Worm (Caenorhabditis elegans) whole organism, L3 larva: Measurements from ENCODE around the gene F13A7.14.

Experiments
- ZK546.5 ChIP-seq: sonication (generic microtip); optimal IDR thresholded peaks from 2 replicates; lab custom pipeline; 2017; ENCODE audit warnings: missing biosample characterization, missing genetic modification characterization
- aly-2 ChIP-seq: fragments of 150-350 bp; optimal IDR thresholded peaks from 2 replicates; lab custom pipeline; 2014; ENCODE audit warnings: missing biosample characterization, missing genetic modification characterization
- ama-1 ChIP-seq: fragments of 150-350 bp; optimal IDR thresholded peaks from 2 replicates; lab custom pipeline; 2018
- ceh-16 ChIP-seq: sonication (generic microtip); optimal IDR thresholded peaks from 2 replicates; lab custom pipeline; 2017; ENCODE audit warnings: missing biosample characterization, missing genetic modification characterization
- ceh-28 ChIP-seq: fragments of 150-350 bp; optimal IDR thresholded peaks from 2 replicates; lab custom pipeline; 2014; ENCODE audit warnings: missing biosample characterization, missing genetic modification reagents, missing genetic modification characterization
- ceh-82 ChIP-seq: fragments of 150-350 bp; optimal IDR thresholded peaks from 2 replicates; lab custom pipeline; 2014; ENCODE audit warnings: missing biosample characterization, missing genetic modification characterization
- ceh-9 ChIP-seq: sonication (generic microtip); optimal IDR thresholded peaks from 2 replicates; lab custom pipeline; 2018; ENCODE audit warnings: missing biosample characterization, missing genetic modification characterization
- daf-12 ChIP-seq: fragments of 150-350 bp; optimal IDR thresholded peaks from 2 replicates; lab custom pipeline; 2014; ENCODE audit warnings: missing biosample characterization, missing genetic modification reagents, missing genetic modification characterization
- egl-27 ChIP-seq: sonication (generic microtip); optimal IDR thresholded peaks from 4 replicates; lab custom pipeline; 2017; ENCODE audit warnings: missing biosample characterization, missing genetic modification reagents, missing genetic modification characterization
- egl-5 ChIP-seq: fragments of 150-350 bp; optimal IDR thresholded peaks from 2 replicates; lab custom pipeline; 2017; ENCODE audit warnings: missing biosample characterization, missing genetic modification reagents, missing genetic modification characterization, inconsistent platforms
- elt-1 ChIP-seq: fragments of 150-350 bp; optimal IDR thresholded peaks from 2 replicates; lab custom pipeline; 2014; ENCODE audit warnings: missing biosample characterization, missing genetic modification characterization
- elt-2 ChIP-seq: sonication (generic microtip); optimal IDR thresholded peaks from 2 replicates; lab custom pipeline; 2016; ENCODE audit warnings: missing genetic modification reagents, mild to moderate bottlenecking, missing genetic modification characterization, missing compliant biosample characterization
- elt-3 ChIP-seq, 3 experiments: fragments of 150-350 bp in 1 of 3; sonication (generic microtip) in 2 of 3; optimal IDR thresholded peaks; 2 replicates in 2 of 3; 4 replicates in 1 of 3; lab custom pipeline; 2014 to 2017; ENCODE audit warnings: missing biosample characterization in 3 of 3, missing genetic modification characterization in 3 of 3
- fkh-10 ChIP-seq: sonication (generic microtip); optimal IDR thresholded peaks from 2 replicates; lab custom pipeline; 2017; ENCODE audit warnings: missing biosample characterization, missing genetic modification reagents, missing genetic modification characterization
- fkh-2 ChIP-seq: fragments of 150-350 bp; optimal IDR thresholded peaks from 2 replicates; lab custom pipeline; 2014; ENCODE audit warnings: missing biosample characterization, missing genetic modification reagents, missing genetic modification characterization
- hmg-11 ChIP-seq: sonication (generic microtip); optimal IDR thresholded peaks from 2 replicates; lab custom pipeline; 2016; ENCODE audit warnings: missing genetic modification characterization, missing compliant biosample characterization
- jun-1 ChIP-seq: fragments of 150-350 bp; optimal IDR thresholded peaks from 2 replicates; lab custom pipeline; 2014; ENCODE audit warnings: missing biosample characterization, missing genetic modification reagents, missing genetic modification characterization
- lin-15B ChIP-seq: fragments of 150-350 bp; optimal IDR thresholded peaks from 2 replicates; lab custom pipeline; 2014; ENCODE audit warnings: missing biosample characterization, missing genetic modification characterization
- lin-39 ChIP-seq: fragments of 150-350 bp; optimal IDR thresholded peaks from 2 replicates; lab custom pipeline; 2018; ENCODE audit warnings: missing biosample characterization, missing genetic modification reagents, missing genetic modification characterization
- lsy-12 ChIP-seq: sonication (generic microtip); optimal IDR thresholded peaks from 2 replicates; lab custom pipeline; 2016; ENCODE audit warnings: mild to moderate bottlenecking, missing genetic modification characterization, missing compliant biosample characterization
- mdl-1 ChIP-seq: fragments of 150-350 bp; optimal IDR thresholded peaks from 2 replicates; lab custom pipeline; 2014; ENCODE audit warnings: missing biosample characterization, missing genetic modification characterization
- mml-1 ChIP-seq: fragments of 150-350 bp; sonication (generic microtip); optimal IDR thresholded peaks from 3 replicates; lab custom pipeline; 2014; ENCODE audit warnings: missing biosample characterization, missing genetic modification characterization
- nfya-1 ChIP-seq: sonication (generic microtip); optimal IDR thresholded peaks from 2 replicates; lab custom pipeline; 2017; ENCODE audit warnings: missing genetic modification characterization, mild to moderate bottlenecking, missing compliant biosample characterization, antibody characterized with exemption, moderate library complexity; ENCODE audit not compliant: insufficient read depth
- nhr-11 ChIP-seq: fragments of 150-350 bp; optimal IDR thresholded peaks from 2 replicates; lab custom pipeline; 2014; ENCODE audit warnings: missing biosample characterization, missing genetic modification characterization
- nhr-12 ChIP-seq: fragments of 150-350 bp; optimal IDR thresholded peaks from 2 replicates; lab custom pipeline; 2014; ENCODE audit warnings: missing biosample characterization, missing genetic modification characterization
- nhr-23 ChIP-seq: fragments of 150-350 bp; optimal IDR thresholded peaks from 2 replicates; lab custom pipeline; 2014; ENCODE audit warnings: missing biosample characterization, missing genetic modification reagents, missing genetic modification characterization
- nhr-237 ChIP-seq: fragments of 150-350 bp; optimal IDR thresholded peaks from 2 replicates; lab custom pipeline; 2014; ENCODE audit warnings: missing biosample characterization, missing genetic modification characterization
- nhr-28 ChIP-seq: fragments of 150-350 bp; optimal IDR thresholded peaks from 2 replicates; lab custom pipeline; 2014; ENCODE audit warnings: missing biosample characterization, missing genetic modification characterization
- nhr-43 ChIP-seq: sonication (generic microtip); optimal IDR thresholded peaks from 2 replicates; lab custom pipeline; 2016; ENCODE audit warnings: mild to moderate bottlenecking, missing genetic modification characterization, missing compliant biosample characterization; ENCODE audit not compliant: poor library complexity, severe bottlenecking
- pha-4 ChIP-seq: fragments of 150-350 bp; optimal IDR thresholded peaks from 2 replicates; lab custom pipeline; 2014; ENCODE audit warnings: missing biosample characterization, missing genetic modification reagents, missing genetic modification characterization
- pqm-1 ChIP-seq: fragments of 150-350 bp; optimal IDR thresholded peaks from 2 replicates; lab custom pipeline; 2017; ENCODE audit warnings: missing biosample characterization, missing genetic modification characterization, inconsistent platforms
- sea-2 ChIP-seq: fragments of 150-350 bp; sonication (generic microtip); optimal IDR thresholded peaks from 4 replicates; lab custom pipeline; 2014; ENCODE audit warnings: missing biosample characterization, missing genetic modification reagents, missing genetic modification characterization
- skn-1 ChIP-seq: fragments of 150-350 bp; optimal IDR thresholded peaks from 2 replicates; lab custom pipeline; 2014; ENCODE audit warnings: missing biosample characterization, missing genetic modification characterization
- snpc-4 ChIP-seq: fragments of 150-350 bp; optimal IDR thresholded peaks from 2 replicates; lab custom pipeline; 2014; ENCODE audit warnings: missing biosample characterization, missing genetic modification characterization
- tbx-2 ChIP-seq: sonication (generic microtip); optimal IDR thresholded peaks from 2 replicates; lab custom pipeline; 2016; ENCODE audit warnings: mild to moderate bottlenecking, missing genetic modification characterization, missing compliant biosample characterization
- ztf-11 ChIP-seq: fragments of 150-350 bp; optimal IDR thresholded peaks from 2 replicates; lab custom pipeline; 2014; ENCODE audit warnings: missing biosample characterization, missing genetic modification characterization

The F13A7.14 gene

DNA sequence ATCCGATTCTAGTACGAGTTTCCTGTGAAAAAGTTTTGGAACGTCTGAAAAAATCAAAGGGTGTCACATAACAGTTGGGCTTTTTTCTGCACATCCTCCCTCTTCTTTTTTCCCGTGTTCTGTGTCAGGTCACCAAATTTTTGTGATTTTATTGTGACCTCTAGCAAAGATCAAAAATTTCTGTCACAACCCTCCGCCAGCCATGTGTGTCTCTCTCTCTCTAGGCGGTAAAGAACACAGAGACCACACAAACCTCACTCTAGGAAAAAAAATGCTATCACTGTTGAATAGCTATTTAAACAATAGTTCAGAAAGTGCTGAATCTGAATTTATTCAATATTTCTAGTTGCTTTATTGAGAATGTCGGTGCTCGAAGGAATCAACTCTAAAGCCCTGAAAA, 11.0 kb upstream of the F13A7.14 start, which contains the start of gene gst-44:
TSS of gene gst-44 (plus strand) at position 237 of the 400 bp plus-strand sequence.
- TF ChIP-seq ceh-9 (tag; lab: Kevin White, UChicago): no peak
- TF ChIP-seq pha-4 (tag; lab: Kevin White, UChicago): no peak
- peak; percentile 39 for TF ChIP-seq elt-2 (tag; lab: Kevin White, UChicago)
- TF ChIP-seq egl-5 (tag; lab: Kevin White, UChicago): no peak
- TF ChIP-seq ceh-82 (tag; lab: Kevin White, UChicago): no peak
- TF ChIP-seq pqm-1 (tag; lab: Kevin White, UChicago): peak; percentile 30
- no peak for TF ChIP-seq tbx-2 (tag; lab: Kevin White, UChicago)

DNA sequence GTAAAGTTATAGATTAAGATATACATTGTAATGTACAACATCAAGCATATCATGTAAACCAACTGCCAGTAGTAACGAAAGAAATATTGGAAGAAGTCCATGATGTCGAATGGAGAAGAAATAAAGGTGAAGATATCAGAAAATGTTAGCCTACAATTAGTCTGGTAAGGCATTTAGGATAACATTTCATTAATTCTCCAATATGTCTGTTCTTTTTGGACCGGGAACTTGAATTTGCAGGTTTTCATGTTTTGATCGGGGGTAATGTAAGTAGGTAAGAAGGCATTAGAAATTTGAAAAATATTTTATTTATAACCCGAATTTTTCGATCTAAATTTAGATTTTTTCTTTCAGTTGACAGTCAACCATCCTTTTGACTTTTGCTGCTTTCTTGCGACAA, 8.0 kb upstream of the F13A7.14 start, which contains the start of gene srd-63:
TSS of gene srd-63 (minus strand) at position 101 of the 400 bp plus-strand sequence.
- TF ChIP-seq mdl-1: no peak
- TF ChIP-seq nhr-237 (tag; lab: Kevin White, UChicago): no peak
- no peak for TF ChIP-seq ama-1
- TF ChIP-seq elt-1: no peak
- TF ChIP-seq fkh-2 (tag; lab: Kevin White, UChicago): no peak
- no peak for TF ChIP-seq pha-4 (tag; lab: Kevin White, UChicago)
- TF ChIP-seq lsy-12: no peak
- no peak for TF ChIP-seq aly-2 (tag; lab: Kevin White, UChicago)
- TF ChIP-seq mml-1: no peak
- TF ChIP-seq nhr-23: no peak
- no peak for TF ChIP-seq ceh-28 (tag; lab: Kevin White, UChicago)
- no peak for TF ChIP-seq ZK546.5 (tag; lab: Kevin White, UChicago)
- no peak for TF ChIP-seq nhr-43 (tag; lab: Kevin White, UChicago)
- no peak for TF ChIP-seq jun-1
- TF ChIP-seq egl-5 (tag; lab: Kevin White, UChicago): no peak
- no peak for TF ChIP-seq ztf-11 (tag; lab: Kevin White, UChicago)
- TF ChIP-seq nhr-11 (tag; lab: Kevin White, UChicago): no peak
- TF ChIP-seq skn-1 (tag; lab: Kevin White, UChicago): no peak
- no peak for TF ChIP-seq daf-12 (tag; lab: Kevin White, UChicago)
- no peak for TF ChIP-seq egl-27 (tag; lab: Kevin White, UChicago)

DNA sequence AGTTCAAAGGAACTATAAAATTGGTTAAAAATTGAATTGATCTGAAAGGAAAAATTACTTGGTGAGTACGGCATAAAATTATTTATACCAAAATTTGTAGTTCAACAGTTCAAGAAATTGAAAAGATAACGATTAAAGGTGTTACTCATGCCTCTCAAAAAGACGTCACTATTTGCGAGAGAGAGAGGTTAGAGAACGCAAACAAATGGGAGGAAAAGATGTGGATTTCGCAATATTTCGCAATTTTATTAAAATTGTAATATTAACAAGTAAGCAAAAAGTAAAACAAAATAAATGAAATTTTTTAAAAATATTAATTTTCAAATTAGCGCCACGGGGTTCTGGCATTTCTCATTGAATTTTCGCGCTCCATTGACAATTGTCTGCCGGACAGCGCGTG, 6.6 kb upstream of the F13A7.14 start, which contains the start of gene F13A7.11:
TSS of gene F13A7.11 (minus strand) at position 174 of the 400 bp plus-strand sequence.
- TF ChIP-seq hmg-11 (tag; lab: Kevin White, UChicago) (peak; percentile 1), jun-1 (peak; percentile 36), ceh-28 (tag; lab: Kevin White, UChicago) (peak; percentile 8), elt-2 (tag; lab: Kevin White, UChicago) (peak; percentile 74), sea-2 (GFP tag; lab: Kevin White, UChicago) (no peak), elt-3 (tag; optimal IDR thresholded peaks at IDR 0.05; lab: Kevin White, UChicago) (no peak), pqm-1 (tag; lab: Kevin White, UChicago) (peak; percentile 86), nhr-12 (tag; lab: Kevin White, UChicago) (no peak), snpc-4 (no peak), pha-4 (tag; lab: Kevin White, UChicago) (peak; percentile 46), nhr-23 (peak; percentile 23)

DNA sequence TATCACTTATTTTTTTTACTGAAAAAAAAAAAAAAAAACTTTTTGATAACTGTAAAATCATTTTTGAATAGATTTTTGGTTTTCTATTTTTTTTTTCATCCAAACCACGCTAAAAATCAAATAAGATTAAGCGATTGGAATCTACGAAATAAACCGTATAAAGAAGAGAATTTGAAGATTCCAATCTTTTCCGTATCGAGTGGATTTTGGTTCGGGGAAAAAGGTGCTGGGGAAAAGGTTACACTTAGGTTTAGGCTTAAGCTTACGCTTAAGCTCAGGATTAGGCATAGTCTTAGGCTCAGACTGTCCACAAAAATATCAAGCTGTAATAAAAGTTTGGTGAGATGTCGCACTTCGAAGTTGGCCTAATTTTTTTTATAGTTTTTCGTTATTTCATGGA, 6.0 kb upstream of the F13A7.14 start, which contains the start of gene F13A7.12:
TSS of gene F13A7.12 (plus strand) at position 301 of the 400 bp plus-strand sequence.
- TF ChIP-seq ceh-28 (tag; lab: Kevin White, UChicago): no peak
- TF ChIP-seq pqm-1 (tag; lab: Kevin White, UChicago): no peak
- TF ChIP-seq hmg-11 (tag; lab: Kevin White, UChicago): no peak
- no peak for TF ChIP-seq egl-27 (tag; lab: Kevin White, UChicago)

DNA sequence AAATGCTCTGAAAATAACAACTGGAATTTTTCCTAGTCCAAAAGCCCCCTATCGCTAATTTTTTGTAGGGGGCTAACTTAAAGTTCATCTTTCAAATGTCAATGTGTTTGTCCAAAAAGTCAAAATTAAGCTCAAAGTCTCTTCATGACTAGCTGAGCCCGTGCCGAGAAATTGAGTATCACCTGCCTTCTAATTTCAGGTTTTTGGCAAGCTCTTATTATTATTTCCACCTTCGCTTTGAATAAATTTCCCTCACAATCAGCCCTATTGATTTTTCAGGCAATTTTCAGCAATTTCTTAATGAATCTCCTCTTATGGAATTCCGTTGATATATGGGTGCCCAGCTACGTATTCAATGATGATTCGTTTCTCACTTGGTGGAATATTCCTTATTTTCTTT, 2.3 kb upstream of the F13A7.14 start, which contains the start of gene sre-36:
TSS of gene sre-36 (plus strand) at position 301 of the 400 bp plus-strand sequence.
- TF ChIP-seq ceh-9 (tag; lab: Kevin White, UChicago) (no peak), lin-39 (tag; lab: Kevin White, UChicago) (no peak), fkh-10 (no peak), pqm-1 (tag; lab: Kevin White, UChicago) (no peak), nhr-28 (tag; lab: Kevin White, UChicago) (no peak), nhr-237 (tag; lab: Kevin White, UChicago) (no peak), nhr-43 (tag; lab: Kevin White, UChicago) (no peak), lin-15B (tag; lab: Kevin White, UChicago) (no peak), nfya-1 (tag; lab: Kevin White, UChicago) (no peak), jun-1 (no peak), nhr-12 (tag; lab: Kevin White, UChicago) (no peak), ceh-28 (tag; lab: Kevin White, UChicago) (no peak), ceh-16 (no peak), ama-1 (no peak), nhr-23 (no peak)
